Fruit fly (Drosophila melanogaster) Kc167 (cell line): ENCODE data around the gene SREBP.

Experiments used
- Myc ChIP-seq: fragments of >200 bp; optimal IDR thresholded peaks from 2 replicates; lab custom pipeline; 2017; ENCODE audit warnings: missing external identifiers
- Sin3A ChIP-seq: fragments of >200 bp; optimal IDR thresholded peaks from 2 replicates; lab custom pipeline; 2018; ENCODE audit warnings: missing external identifiers
- h ChIP-seq: fragments of >200 bp; optimal IDR thresholded peaks from 3 replicates; lab custom pipeline; 2018; ENCODE audit warnings: missing external identifiers
- insv ChIP-seq: fragments of >200 bp; optimal IDR thresholded peaks from 3 replicates; lab custom pipeline; 2018; ENCODE audit warnings: missing external identifiers
- psq ChIP-seq: fragments of >200 bp; optimal IDR thresholded peaks from 2 replicates; lab custom pipeline; 2017; ENCODE audit warnings: missing external identifiers
- ttk ChIP-seq: sonication (Bioruptor generic); optimal IDR thresholded peaks from 2 replicates; lab custom pipeline; 2017; ENCODE audit warnings: missing external identifiers

DNA sequence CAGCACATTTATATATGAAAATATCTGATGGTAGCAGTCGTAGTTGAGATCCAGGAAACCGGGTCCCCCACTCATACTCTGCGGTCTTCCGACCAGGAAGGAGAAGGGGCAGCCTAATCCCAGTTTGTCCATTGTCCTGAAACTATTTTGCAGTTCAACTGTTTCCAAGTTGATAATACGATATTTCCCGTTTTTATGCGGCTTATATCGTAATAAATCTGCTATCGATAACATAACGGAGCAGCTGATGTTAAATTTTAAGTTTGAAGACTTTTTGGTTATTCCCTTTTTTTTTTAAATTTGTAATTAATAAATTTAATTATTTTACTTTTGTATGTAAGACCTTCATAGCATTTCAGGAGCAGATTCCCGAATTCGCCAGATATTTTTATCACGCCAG lies 7.4 kb downstream of the SREBP start, which contains the start of gene CG14102:
- no peak for TF ChIP-seq psq
- no peak for TF ChIP-seq insv (lab: Kevin White, UChicago)
- no peak for TF ChIP-seq h (lab: Kevin White, UChicago)
- no peak for TF ChIP-seq Sin3A (lab: Kevin White, UChicago)
- TF ChIP-seq Myc (lab: Kevin White, UChicago): no peak
- TF ChIP-seq ttk: no peak
